Worm (Caenorhabditis elegans) whole organism, late embryonic: Measurements from ENCODE around the gene T24D3.2.

ENCODE experiments used
- F13H6.1 ChIP-seq: sonication (generic microtip); optimal IDR thresholded peaks from 2 replicates; lab custom pipeline; 2016; ENCODE audit warnings: missing genetic modification characterization, missing compliant biosample characterization
- ceh-18 ChIP-seq: sonication (generic microtip); optimal IDR thresholded peaks from 2 replicates; lab custom pipeline; 2016; ENCODE audit warnings: missing genetic modification characterization, missing compliant biosample characterization
- ceh-22 ChIP-seq: sonication (generic microtip); optimal IDR thresholded peaks from 2 replicates; lab custom pipeline; 2017; ENCODE audit warnings: missing biosample characterization, missing genetic modification characterization
- ceh-9 ChIP-seq: sonication (generic microtip); optimal IDR thresholded peaks from 2 replicates; lab custom pipeline; 2016; ENCODE audit warnings: mild to moderate bottlenecking, missing genetic modification characterization, inconsistent platforms, missing compliant biosample characterization
- hlh-30 ChIP-seq: sonication (generic microtip); optimal IDR thresholded peaks from 2 replicates; lab custom pipeline; 2017; ENCODE audit warnings: antibody characterized with exemption, missing genetic modification characterization, missing compliant biosample characterization; ENCODE audit not compliant: insufficient read depth
- nfya-1 ChIP-seq: sonication (generic microtip); optimal IDR thresholded peaks from 2 replicates; lab custom pipeline; 2017; ENCODE audit warnings: missing genetic modification characterization, mild to moderate bottlenecking, missing compliant biosample characterization, antibody characterized with exemption, moderate library complexity
- pat-9 ChIP-seq: fragments of 200-800 bp; sonication (Bioruptor generic); optimal IDR thresholded peaks from 2 replicates; lab custom pipeline; 2018; ENCODE audit warnings: mild to moderate bottlenecking, missing genetic modification characterization, moderate library complexity, missing compliant biosample characterization
- sdc-2 ChIP-seq: sonication (generic microtip); optimal IDR thresholded peaks from 2 replicates; lab custom pipeline; 2016; ENCODE audit warnings: missing genotype, missing genetic modification characterization, missing compliant biosample characterization
- sox-4 ChIP-seq: sonication (generic microtip); optimal IDR thresholded peaks from 2 replicates; lab custom pipeline; 2017; ENCODE audit warnings: mild to moderate bottlenecking, missing genetic modification characterization, inconsistent platforms, missing compliant biosample characterization

- TF ChIP-seq pat-9 = no peak
- TF ChIP-seq hlh-30 (tag; lab: Kevin White, UChicago) = no peak
- no peak for TF ChIP-seq ceh-18
- TF ChIP-seq ceh-9 (tag; lab: Kevin White, UChicago) = no peak
- TF ChIP-seq ceh-22 (tag; lab: Kevin White, UChicago) = no peak
- no peak for TF ChIP-seq sox-4
- no peak for TF ChIP-seq sdc-2 (tag; lab: Kevin White, UChicago)
- TF ChIP-seq F13H6.1 (tag; lab: Kevin White, UChicago) = no peak
- TF ChIP-seq nfya-1 (tag; lab: Kevin White, UChicago) = no peak
Observed at ce11 chrX:12413941-12414340, 11.6 kb upstream of the T24D3.2 start, which contains the start of gene lin-2.
